Worm (Caenorhabditis elegans): ENCODE results near the gene T01D1.3.

ce11 chrII:156999-157499, 18.7 kb downstream of the T01D1.3 start:
- no peak for TF ChIP-seq skn-1 (tag; optimal IDR thresholded peaks at IDR 0.05)
- TF ChIP-seq nhr-11 (tag; optimal IDR thresholded peaks at IDR 0.05) = no peak
- no peak for TF ChIP-seq pag-3 (tag; optimal IDR thresholded peaks at IDR 0.05; ENCODE audit: borderline replicate concordance, insufficient read depth)
- TF ChIP-seq nhr-77 (tag; optimal IDR thresholded peaks at IDR 0.05) = no peak
- TF ChIP-seq ama-1 (optimal IDR thresholded peaks at IDR 0.05) = no peak
- TF ChIP-seq elt-3 (tag; optimal IDR thresholded peaks at IDR 0.05) = no peak
- no peak for TF ChIP-seq aly-2 (tag; optimal IDR thresholded peaks at IDR 0.05)
- TF ChIP-seq pqm-1 (tag; optimal IDR thresholded peaks at IDR 0.05) = no peak
- TF ChIP-seq unc-86 (tag; optimal IDR thresholded peaks at IDR 0.05) = no peak

Data from whole organism, L1 larva.